Worm (Caenorhabditis elegans): ENCODE results near the gene F18C5.5.

- TF ChIP-seq dao-5 (tag; optimal IDR thresholded peaks at IDR 0.05) (no peak), W03F9.2 (tag; optimal IDR thresholded peaks at IDR 0.05) (no peak)
These were observed 1.5 kb downstream of the F18C5.5 start, which contains the start of gene mpz-3 for ce11 chrII:6565077-6565476.

Data from whole organism, L4/young adult.